Worm (Caenorhabditis elegans): ENCODE results near the gene cyp-33C1.

DNA sequence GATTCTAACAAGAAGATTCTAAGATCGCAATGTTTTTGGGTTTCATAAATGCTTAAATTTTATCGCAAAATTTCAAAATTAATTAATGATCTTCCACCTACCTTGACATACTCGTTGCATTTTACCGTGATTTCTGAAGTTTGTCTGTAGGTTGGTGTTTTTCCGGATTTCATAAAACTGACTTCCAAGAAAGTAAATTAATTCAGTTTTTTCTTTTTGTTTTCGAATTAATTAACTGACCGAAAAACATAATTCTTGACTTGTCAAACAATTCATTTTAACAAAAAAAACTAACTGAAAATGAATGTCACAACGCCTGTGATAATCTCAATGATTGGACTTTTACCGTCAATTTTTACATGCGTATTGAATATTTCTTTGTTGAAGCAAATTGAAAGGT is 2.4 kb downstream of the cyp-33C1 start, which contains the start of gene srbc-16:
- TF ChIP-seq ZK546.5 (tag; optimal IDR thresholded peaks at IDR 0.05) (no peak), nhr-28 (tag; optimal IDR thresholded peaks at IDR 0.05) (no peak), unc-39 (tag; optimal IDR thresholded peaks at IDR 0.05) (no peak), nhr-6 (tag; optimal IDR thresholded peaks at IDR 0.05) (no peak), ceh-28 (tag; optimal IDR thresholded peaks at IDR 0.05) (no peak), dpl-1 (GFP tag; optimal IDR thresholded peaks at IDR 0.05) (no peak), ztf-11 (tag; optimal IDR thresholded peaks at IDR 0.05) (no peak), nhr-11 (tag; optimal IDR thresholded peaks at IDR 0.05) (no peak), dmd-6 (GFP tag; IDR thresholded peaks at IDR 0.05) (no peak), aly-2 (tag; optimal IDR thresholded peaks at IDR 0.05) (no peak), nhr-77 (tag; optimal IDR thresholded peaks at IDR 0.05) (no peak), F10B5.3 (tag; optimal IDR thresholded peaks at IDR 0.05) (no peak), dve-1 (tag; optimal IDR thresholded peaks at IDR 0.05; ENCODE audit: insufficient read depth) (no peak), daf-19 (GFP tag; conservative IDR thresholded peaks at IDR 0.05) (no peak)
